Fruit fly (Drosophila melanogaster) whole organism, embryonic: Measurements from ENCODE around the gene sro.

Experiments used
- Abd-B ChIP-seq: fragments of 200-800 bp; sonication (Bioruptor generic); optimal IDR thresholded peaks from 2 replicates; lab custom pipeline; 2018; ENCODE audit warnings: missing biosample characterization, mild to moderate bottlenecking, missing genetic modification characterization, moderate library complexity
- Aef1 ChIP-seq: fragments of 200-800 bp; sonication (Bioruptor generic); IDR thresholded peaks from 3 replicates; pipeline ENCODE4 v1.3.6; 2022; ENCODE audit warnings: missing biosample characterization, missing genetic modification characterization
- Antp ChIP-seq: fragments of 200-800 bp; sonication (Bioruptor generic); optimal IDR thresholded peaks from 3 replicates; lab custom pipeline; 2016; ENCODE audit warnings: missing biosample characterization, missing genetic modification characterization
- BtbVII ChIP-seq: fragments of 200-800 bp; sonication (Bioruptor generic); optimal IDR thresholded peaks from 3 replicates; lab custom pipeline; 2017; ENCODE audit warnings: missing biosample characterization, mild to moderate bottlenecking, missing genetic modification characterization
- CG10654 ChIP-seq: fragments of 200-800 bp; sonication (Bioruptor generic); optimal IDR thresholded peaks from 2 replicates; lab custom pipeline; 2016; ENCODE audit warnings: missing biosample characterization, missing genetic modification characterization
- CG14860 ChIP-seq: fragments of 200-800 bp; sonication (Bioruptor generic); IDR thresholded peaks from 3 replicates; pipeline ENCODE4 v1.3.6; 2022; ENCODE audit warnings: missing biosample characterization, missing genetic modification characterization; ENCODE audit not compliant: partially characterized antibody
- CG17829 ChIP-seq: fragments of 200-800 bp; optimal IDR thresholded peaks from 2 replicates; lab custom pipeline; 2019; ENCODE audit warnings: missing biosample characterization, mild to moderate bottlenecking, missing genetic modification characterization, moderate library complexity
- CG30403 ChIP-seq: fragments of 200-800 bp; sonication (Bioruptor generic); optimal IDR thresholded peaks from 3 replicates; lab custom pipeline; 2016; ENCODE audit warnings: missing biosample characterization, missing genetic modification characterization
- CG30431 ChIP-seq: fragments of 200-800 bp; sonication (Bioruptor generic); optimal IDR thresholded peaks from 2 replicates; lab custom pipeline; 2017; ENCODE audit warnings: missing biosample characterization, missing genetic modification characterization
- CG3281 ChIP-seq: fragments of 200-800 bp; sonication (Bioruptor generic); optimal IDR thresholded peaks from 3 replicates; lab custom pipeline; 2017; ENCODE audit warnings: missing biosample characterization, mild to moderate bottlenecking, missing genetic modification characterization
- CG3847 ChIP-seq: fragments of 200-800 bp; sonication (Bioruptor generic); IDR thresholded peaks from 2 replicates; pipeline ENCODE4 v1.3.6; 2022; ENCODE audit warnings: missing biosample characterization, missing genetic modification characterization
- CG5953 ChIP-seq: fragments of 200-800 bp; sonication (Bioruptor generic); IDR thresholded peaks from 2 replicates; pipeline ENCODE4 v1.3.6; 2022; ENCODE audit warnings: missing biosample characterization, missing genetic modification characterization
- CG7271 ChIP-seq: fragments of 200-800 bp; sonication (Bioruptor generic); optimal IDR thresholded peaks from 2 replicates; lab custom pipeline; 2018; ENCODE audit warnings: missing biosample characterization, mild to moderate bottlenecking, missing genetic modification characterization, moderate library complexity
- CG8290 ChIP-seq, 3 experiments: fragments of 200-800 bp; sonication (Bioruptor generic); optimal IDR thresholded peaks; 2 replicates each; lab custom pipeline; 2016 to 2019; ENCODE audit warnings: missing biosample characterization in 3 of 3, missing genetic modification characterization in 3 of 3, mild to moderate bottlenecking in 2 of 3, moderate library complexity in 1 of 3
- CG8765 ChIP-seq: fragments of 200-800 bp; sonication (Bioruptor generic); IDR thresholded peaks from 2 replicates; pipeline ENCODE4 v1.3.6; 2022; ENCODE audit warnings: missing biosample characterization, missing genetic modification characterization
- CG9215 ChIP-seq: fragments of 200-800 bp; sonication (Bioruptor generic); IDR thresholded peaks from 2 replicates; pipeline ENCODE4 v1.3.6; 2022; ENCODE audit warnings: missing biosample characterization, missing genetic modification characterization
- CG9437 ChIP-seq: fragments of 200-800 bp; sonication (Bioruptor generic); optimal IDR thresholded peaks from 2 replicates; lab custom pipeline; 2018; ENCODE audit warnings: missing biosample characterization, mild to moderate bottlenecking, missing genetic modification characterization
- Chrac-16 ChIP-seq: fragments of 200-800 bp; sonication (Bioruptor generic); optimal IDR thresholded peaks from 3 replicates; lab custom pipeline; 2016; ENCODE audit warnings: missing biosample characterization, missing genetic modification characterization
- CoRest ChIP-seq: fragments of 200-800 bp; sonication (Bioruptor generic); optimal IDR thresholded peaks from 3 replicates; lab custom pipeline; 2018; ENCODE audit warnings: missing biosample characterization, mild to moderate bottlenecking, missing genetic modification characterization, moderate library complexity
- CrebB ChIP-seq: fragments of 200-800 bp; sonication (Bioruptor generic); optimal IDR thresholded peaks from 3 replicates; lab custom pipeline; 2018; ENCODE audit warnings: missing biosample characterization, mild to moderate bottlenecking, missing genetic modification characterization
- D19A ChIP-seq: fragments of 200-800 bp; optimal IDR thresholded peaks from 3 replicates; lab custom pipeline; 2019; ENCODE audit warnings: missing biosample characterization, mild to moderate bottlenecking, missing genetic modification characterization, moderate library complexity
- Ets65A ChIP-seq: fragments of 200-800 bp; sonication (Bioruptor generic); peaks from one replicate; lab custom pipeline; 2016; ENCODE audit warnings: missing biosample characterization, missing genetic modification characterization
- Hmr ChIP-seq: fragments of 200-800 bp; sonication (Bioruptor generic); optimal IDR thresholded peaks from 3 replicates; lab custom pipeline; 2017; ENCODE audit warnings: mild to moderate bottlenecking, missing biosample characterization, missing genetic modification reagents, missing genetic modification characterization
- Hmx ChIP-seq: fragments of 200-800 bp; sonication (Bioruptor generic); optimal IDR thresholded peaks from 2 replicates; lab custom pipeline; 2016; ENCODE audit warnings: missing biosample characterization, missing genetic modification characterization
- Max ChIP-seq: fragments of 200-800 bp; sonication (Bioruptor generic); optimal IDR thresholded peaks from 2 replicates; lab custom pipeline; 2016; ENCODE audit warnings: missing biosample characterization, mild to moderate bottlenecking, missing genetic modification characterization
- Med ChIP-seq: fragments of 200-800 bp; sonication (Bioruptor generic); peaks from one replicate; lab custom pipeline; 2016; ENCODE audit warnings: missing biosample characterization, missing genetic modification characterization, mild to moderate bottlenecking, inconsistent platforms, moderate library complexity
- Meics ChIP-seq: fragments of 200-800 bp; sonication (Bioruptor generic); optimal IDR thresholded peaks from 2 replicates; lab custom pipeline; 2017; ENCODE audit warnings: missing biosample characterization, mild to moderate bottlenecking, missing genetic modification characterization
- Myb ChIP-seq: fragments of 200-800 bp; sonication (Bioruptor generic); optimal IDR thresholded peaks from 2 replicates; lab custom pipeline; 2016; ENCODE audit warnings: missing biosample characterization, missing genetic modification characterization
- Rfx ChIP-seq: fragments of 200-800 bp; sonication (Bioruptor generic); IDR thresholded peaks from 2 replicates; pipeline ENCODE4 v1.3.6; 2022; ENCODE audit warnings: missing biosample characterization, missing genetic modification characterization
- cad ChIP-seq: fragments of >200 bp; optimal IDR thresholded peaks from 2 replicates; lab custom pipeline; 2017; ENCODE audit warnings: missing biosample characterization, missing genetic modification characterization
- caup ChIP-seq: fragments of 200-800 bp; sonication (Bioruptor generic); optimal IDR thresholded peaks from 3 replicates; lab custom pipeline; 2017; ENCODE audit warnings: missing biosample characterization, mild to moderate bottlenecking, missing genetic modification characterization, moderate library complexity; ENCODE audit not compliant: severe bottlenecking
- chinmo ChIP-seq: fragments of 200-800 bp; sonication (Bioruptor generic); IDR thresholded peaks from 4 replicates; pipeline ENCODE4 v1.3.6; 2022; ENCODE audit warnings: missing biosample characterization, missing genetic modification characterization; ENCODE audit not compliant: partially characterized antibody
- crol ChIP-seq: fragments of 200-800 bp; sonication (Bioruptor generic); IDR thresholded peaks from 2 replicates; pipeline ENCODE4 v1.3.6; 2022; ENCODE audit warnings: missing biosample characterization, missing genetic modification characterization
- cwo ChIP-seq: fragments of 200-800 bp; sonication (Bioruptor generic); optimal IDR thresholded peaks from 3 replicates; lab custom pipeline; 2017; ENCODE audit warnings: missing biosample characterization, missing genetic modification characterization, mild to moderate bottlenecking, moderate library complexity, missing genetic modification reagents
- hbn ChIP-seq: fragments of 200-800 bp; sonication (Bioruptor generic); IDR thresholded peaks from 2 replicates; pipeline ENCODE4 v1.3.6; 2022; ENCODE audit warnings: missing biosample characterization, missing genetic modification characterization; ENCODE audit not compliant: partially characterized antibody
- insv ChIP-seq, 2 experiments: fragments of 200-800 bp; sonication (Bioruptor generic); optimal IDR thresholded peaks; 3 replicates each; lab custom pipeline; 2016 to 2018; ENCODE audit warnings: missing biosample characterization in 2 of 2, missing genetic modification characterization in 2 of 2
- lab ChIP-seq: fragments of 200-800 bp; sonication (Bioruptor generic); optimal IDR thresholded peaks from 3 replicates; lab custom pipeline; 2017; ENCODE audit warnings: missing biosample characterization, missing genetic modification characterization, mild to moderate bottlenecking, moderate library complexity, missing genetic modification reagents
- lilli ChIP-seq: fragments of 200-800 bp; sonication (Bioruptor generic); optimal IDR thresholded peaks from 3 replicates; lab custom pipeline; 2016; ENCODE audit warnings: missing biosample characterization, missing genetic modification characterization
- nerfin-2 ChIP-seq: fragments of 200-800 bp; sonication (Bioruptor generic); IDR thresholded peaks from 2 replicates; pipeline ENCODE4 v1.3.6; 2022; ENCODE audit warnings: missing biosample characterization, missing genetic modification characterization; ENCODE audit not compliant: partially characterized antibody
- pzg ChIP-seq: fragments of 200-800 bp; sonication (Bioruptor generic); optimal IDR thresholded peaks from 3 replicates; lab custom pipeline; 2018; ENCODE audit warnings: missing biosample characterization, mild to moderate bottlenecking, missing genetic modification characterization, moderate library complexity
- sd ChIP-seq: fragments of 200-800 bp; sonication (Bioruptor generic); optimal IDR thresholded peaks from 3 replicates; lab custom pipeline; 2018; ENCODE audit warnings: missing biosample characterization, mild to moderate bottlenecking, missing genetic modification characterization, moderate library complexity
- slp2 ChIP-seq: fragments of 200-800 bp; sonication (Bioruptor generic); optimal IDR thresholded peaks from 2 replicates; lab custom pipeline; 2016; ENCODE audit warnings: missing biosample characterization, missing genetic modification characterization
- sug ChIP-seq: fragments of 200-800 bp; optimal IDR thresholded peaks from 2 replicates; lab custom pipeline; 2019; ENCODE audit warnings: missing biosample characterization, mild to moderate bottlenecking, missing genetic modification characterization, moderate library complexity
- tap ChIP-seq: fragments of 200-800 bp; optimal IDR thresholded peaks from 3 replicates; lab custom pipeline; 2019; ENCODE audit warnings: missing biosample characterization, mild to moderate bottlenecking, missing genetic modification characterization, moderate library complexity
- tna ChIP-seq: fragments of 200-800 bp; sonication (Bioruptor generic); IDR thresholded peaks from 2 replicates; pipeline ENCODE4 v1.3.6; 2022; ENCODE audit warnings: missing biosample characterization, missing genetic modification characterization; ENCODE audit not compliant: partially characterized antibody
- yki ChIP-seq: fragments of >200 bp; optimal IDR thresholded peaks from 3 replicates; lab custom pipeline; 2018
- zf30C ChIP-seq: fragments of 200-800 bp; sonication (Bioruptor generic); optimal IDR thresholded peaks from 3 replicates; lab custom pipeline; 2018; ENCODE audit warnings: missing biosample characterization, mild to moderate bottlenecking, missing genetic modification characterization

The sro gene

dm6 chr3R:29771645-29772089 is 22.7 kb upstream of the sro start (continued):
- TF ChIP-seq yki (lab: Kevin White, UChicago), result no peak
- TF ChIP-seq Hmr, result peak; percentile 48
- peak; percentile 6 for TF ChIP-seq BtbVII (GFP tag; lab: Kevin White, UChicago)
- TF ChIP-seq sd (tag; lab: Kevin White, UChicago), result peak; percentile 95
- TF ChIP-seq tna (GFP tag; lab: Robert Waterston, UW), result peak; percentile 62; the same call in 1 of the 2 replicates
- peak; percentile 17 for TF ChIP-seq D19A (tag; lab: Kevin White, UChicago)
- no peak for TF ChIP-seq Myb
- peak; percentile 17 for TF ChIP-seq lab (GFP tag; lab: Kevin White, UChicago)
- no peak for TF ChIP-seq CG8290 (GFP tag; optimal IDR thresholded peaks at IDR 0.05; lab: Kevin White, UChicago)
- peak in 1 of 2 experiments; percentile 61 for TF ChIP-seq CG8290 (tag; optimal IDR thresholded peaks at IDR 0.05; lab: Kevin White, UChicago)
- TF ChIP-seq CrebB (tag; lab: Kevin White, UChicago), result peak; percentile 53
- peak; percentile 21 for TF ChIP-seq cwo (GFP tag; lab: Kevin White, UChicago)
- peak; percentile 96 for TF ChIP-seq crol
- TF ChIP-seq hbn (GFP tag; lab: Robert Waterston, UW), result peak; percentile 42; the same call in 1 of the 2 replicates
- 0 out of 2 replicates have a peak, but pooled peaks have one; percentile 38 for TF ChIP-seq CG5953 (GFP tag; lab: Robert Waterston, UW)
- TF ChIP-seq insv (GFP tag; optimal IDR thresholded peaks at IDR 0.05; lab: Kevin White, UChicago), result peak in 1 of 2 experiments; percentile 65
- TF ChIP-seq Med (GFP tag; lab: Kevin White, UChicago), result peak; percentile 69

- TF ChIP-seq Meics (GFP tag; lab: Kevin White, UChicago) (peak; percentile 60), CG9437 (GFP tag; lab: Kevin White, UChicago) (peak; percentile 93), CG17829 (no peak), Aef1 (0 out of 3 replicates have a peak, but pooled peaks have one; percentile 11), CG30403 (GFP tag; lab: Kevin White, UChicago) (peak; percentile 64), nerfin-2 (peak; percentile 9; the same call in 1 of the 2 replicates), CG14860 (GFP tag; lab: Robert Waterston, UW) (0 out of 3 replicates have a peak, but pooled peaks have one; percentile 15), chinmo (GFP tag; lab: Robert Waterston, UW) (0 out of 4 replicates have a peak, but pooled peaks have one; percentile 8), Chrac-16 (GFP tag; lab: Kevin White, UChicago) (peak; percentile 14), pzg (GFP tag; lab: Kevin White, UChicago) (peak; percentile 4), slp2 (peak; percentile 13), CG10654 (GFP tag; lab: Kevin White, UChicago) (peak; percentile 25), tap (tag; lab: Kevin White, UChicago) (peak; percentile 1), CG30431 (GFP tag; lab: Kevin White, UChicago) (peak; percentile 4), Max (GFP tag; lab: Kevin White, UChicago) (peak; percentile 5), CG3281 (peak; percentile 48), caup (no peak), Rfx (GFP tag; lab: Robert Waterston, UW) (peak; percentile 71), CoRest (tag; lab: Kevin White, UChicago) (peak; percentile 63), lilli (GFP tag; lab: Kevin White, UChicago) (peak; percentile 20), CG7271 (tag; lab: Kevin White, UChicago) (no peak), Ets65A (peak; percentile 94), Antp (GFP tag; lab: Kevin White, UChicago) (peak; percentile 8), cad (GFP tag; lab: Kevin White, UChicago) (peak; percentile 12), sug (no peak), CG8765 (GFP tag; lab: Robert Waterston, UW) (peak; percentile 48; the same call in 1 of the 2 replicates), CG9215 (GFP tag; lab: Robert Waterston, UW) (peak; percentile 32; the same call in 1 of the 2 replicates), Abd-B (GFP tag; lab: Kevin White, UChicago) (peak; percentile 45), Hmx (GFP tag; lab: Kevin White, UChicago) (peak; percentile 13), zf30C (GFP tag; lab: Kevin White, UChicago) (no peak), CG3847 (0 out of 2 replicates have a peak, but pooled peaks have one; percentile 19)
These were observed 22.2 kb upstream of the sro start for dm6 chr3R:29772090-29772794.
